Fruit fly (Drosophila melanogaster): ENCODE results near the gene CG9737.

DNA sequence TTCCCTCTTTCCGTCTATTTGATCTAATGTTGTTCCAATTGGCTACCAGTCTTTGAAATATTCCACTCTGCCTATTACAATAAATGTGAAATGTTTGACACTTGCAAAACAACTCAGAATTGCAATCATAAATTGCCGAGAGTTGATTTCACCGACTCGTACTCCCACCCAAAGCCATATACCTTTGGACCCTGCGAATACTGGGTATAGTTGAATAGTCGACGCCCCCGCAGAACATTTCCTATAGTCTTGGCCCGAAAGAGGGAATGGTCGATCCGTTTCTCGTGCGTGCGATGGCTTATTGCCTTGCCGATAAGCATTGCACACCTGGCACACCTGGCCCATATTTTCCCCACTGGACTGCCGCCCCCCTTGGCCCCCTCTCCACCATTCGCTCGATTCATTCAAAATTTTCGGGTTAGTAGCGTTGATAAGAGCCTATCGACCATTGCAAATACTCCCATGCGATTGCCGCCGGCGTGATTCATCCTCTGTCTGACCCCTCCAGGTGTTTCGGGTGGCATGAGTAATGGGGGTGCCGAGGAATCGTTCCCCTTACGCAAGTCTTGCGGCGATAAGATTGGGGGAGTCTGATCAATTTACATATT is 42.9 kb downstream of the CG9737 start:
- TF ChIP-seq CG7368 (GFP tag; optimal IDR thresholded peaks at IDR 0.05) (no peak), lz (GFP tag; optimal IDR thresholded peaks at IDR 0.05) (no peak), topi (GFP tag; optimal IDR thresholded peaks at IDR 0.05) (no peak), Hr4 (GFP tag; optimal IDR thresholded peaks at IDR 0.05) (no peak), fd85E (GFP tag; optimal IDR thresholded peaks at IDR 0.05) (no peak), Ets21C (GFP tag; optimal IDR thresholded peaks at IDR 0.05) (no peak)

All from whole organism, prepupa.